Worm (Caenorhabditis elegans): Measurements from ENCODE around the gene npr-39.

DNA sequence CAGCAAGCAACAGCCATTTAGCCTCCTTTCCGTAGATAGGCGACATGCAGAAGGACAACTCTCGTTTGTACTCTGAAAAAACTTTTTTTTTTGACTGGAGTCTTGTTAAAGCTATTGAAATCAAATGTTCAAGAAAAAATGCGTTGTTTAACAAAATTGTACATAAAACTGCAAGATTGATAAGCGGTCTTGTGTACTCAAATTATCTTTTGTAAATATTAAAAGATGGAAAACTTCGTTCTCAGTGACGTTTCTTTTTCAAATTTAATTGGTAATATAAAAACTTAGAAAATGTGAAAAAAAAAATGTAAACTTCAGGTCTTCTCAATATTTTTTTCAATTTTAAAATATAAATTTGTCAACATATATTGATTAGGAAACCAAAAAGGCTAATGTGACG lies 44.3 kb downstream of the npr-39 start:
- TF ChIP-seq sdz-12 (GFP tag; optimal IDR thresholded peaks at IDR 0.05): no peak
- TF ChIP-seq lim-7 (GFP tag; IDR thresholded peaks at IDR 0.05): no peak
- TF ChIP-seq zfp-3 (GFP tag; conservative IDR thresholded peaks at IDR 0.05): no peak
- TF ChIP-seq nhr-237 (tag; optimal IDR thresholded peaks at IDR 0.05): no peak
- TF ChIP-seq mep-1 (tag; optimal IDR thresholded peaks at IDR 0.05): no peak
- TF ChIP-seq lin-15B (tag; optimal IDR thresholded peaks at IDR 0.05): no peak
- no peak for TF ChIP-seq nhr-25 (tag; optimal IDR thresholded peaks at IDR 0.05; ENCODE audit: borderline replicate concordance, insufficient read depth)
- no peak for TF ChIP-seq skn-1 (tag; optimal IDR thresholded peaks at IDR 0.05)
- no peak for TF ChIP-seq madf-9 (GFP tag; conservative IDR thresholded peaks at IDR 0.05)
- no peak for TF ChIP-seq daf-12 (tag; optimal IDR thresholded peaks at IDR 0.05)
- no peak for TF ChIP-seq Y75B8A.6 (GFP tag; IDR thresholded peaks at IDR 0.05)
- TF ChIP-seq egl-27 (tag; optimal IDR thresholded peaks at IDR 0.05): no peak
- TF ChIP-seq F26F4.8 (GFP tag; conservative IDR thresholded peaks at IDR 0.05): no peak
- no peak for TF ChIP-seq ceh-20 (GFP tag; IDR thresholded peaks at IDR 0.05)

Data from whole organism, L4 larva.